Worm (Caenorhabditis elegans) whole organism, young adult: ENCODE data around the gene acl-8.

Source experiments
- B0261.1 ChIP-seq: sonication (generic microtip); optimal IDR thresholded peaks from 2 replicates; lab custom pipeline; 2016; ENCODE audit warnings: mild to moderate bottlenecking, missing genetic modification characterization, moderate library complexity, missing compliant biosample characterization
- B0336.3 ChIP-seq: fragments of 200-800 bp; sonication (Bioruptor generic); IDR thresholded peaks from 2 replicates; pipeline ENCODE4 v1.3.6; 2022; ENCODE audit warnings: missing genetic modification characterization, missing compliant biosample characterization
- D2030.7 ChIP-seq: fragments of 200-800 bp; sonication (Bioruptor generic); IDR thresholded peaks from 2 replicates; pipeline ENCODE4 v1.3.6; 2022; ENCODE audit warnings: missing genetic modification reagents, missing genetic modification characterization, missing compliant biosample characterization
- F33H1.4 ChIP-seq: fragments of 200-800 bp; sonication (Bioruptor generic); IDR thresholded peaks from 2 replicates; pipeline ENCODE4 v1.3.6; 2022; ENCODE audit warnings: missing genetic modification reagents, missing genetic modification characterization, missing compliant biosample characterization
- F49E8.2 ChIP-seq: sonication (generic microtip); optimal IDR thresholded peaks from 3 replicates; lab custom pipeline; 2017; ENCODE audit warnings: missing genetic modification characterization, mild to moderate bottlenecking, missing compliant biosample characterization, antibody characterized with exemption, moderate library complexity; ENCODE audit not compliant: insufficient read depth
- F55B11.4 ChIP-seq: sonication (generic microtip); optimal IDR thresholded peaks from 2 replicates; lab custom pipeline; 2016; ENCODE audit warnings: missing compliant biosample characterization, missing genetic modification characterization, borderline replicate concordance; ENCODE audit not compliant: insufficient read depth
- K11D2.4 ChIP-seq: fragments of 200-800 bp; sonication (Bioruptor generic); IDR thresholded peaks from 2 replicates; pipeline ENCODE4 v1.3.6; 2022; ENCODE audit warnings: missing genetic modification reagents, missing genetic modification characterization, missing compliant biosample characterization
- T26A5.8 ChIP-seq: sonication (generic microtip); optimal IDR thresholded peaks from 2 replicates; lab custom pipeline; 2016; ENCODE audit warnings: missing genetic modification characterization, missing compliant biosample characterization
- Y53F4B.3 ChIP-seq: fragments of 200-800 bp; sonication (Bioruptor generic); IDR thresholded peaks from 2 replicates; pipeline ENCODE4 v1.3.6; 2022; ENCODE audit warnings: missing genetic modification reagents, missing genetic modification characterization, missing compliant biosample characterization
- Y79H2A.3 ChIP-seq: fragments of 200-800 bp; sonication (Bioruptor generic); conservative IDR thresholded peaks from 2 replicates; pipeline ENCODE4 v1.3.6; 2022; ENCODE audit warnings: missing genetic modification reagents, missing genetic modification characterization, missing compliant biosample characterization
- Y95B8A.8 ChIP-seq: fragments of 200-800 bp; sonication (Bioruptor generic); IDR thresholded peaks from 2 replicates; pipeline ENCODE4 v1.3.6; 2022; ENCODE audit warnings: missing genetic modification reagents, missing genetic modification characterization, missing compliant biosample characterization
- ama-1 ChIP-seq, 3 experiments: fragments of 150-350 bp in 1 of 3; sonication (generic microtip) in 2 of 3; optimal IDR thresholded peaks; 2 replicates each; lab custom pipeline; 2014 to 2018; ENCODE audit warnings: missing biosample characterization in 2 of 3, missing genetic modification characterization in 2 of 3, missing genetic modification reagents in 2 of 3
- aptf-2 ChIP-seq: fragments of 200-800 bp; sonication (Bioruptor generic); conservative IDR thresholded peaks from 2 replicates; pipeline ENCODE4 v1.3.6; 2022; ENCODE audit warnings: missing genetic modification reagents, missing genetic modification characterization, missing compliant biosample characterization
- attf-3 ChIP-seq: fragments of 200-800 bp; sonication (Bioruptor generic); conservative IDR thresholded peaks from 2 replicates; pipeline ENCODE4 v1.3.6; 2022; ENCODE audit warnings: missing genetic modification reagents, missing genetic modification characterization, missing compliant biosample characterization
- attf-5 ChIP-seq: fragments of 200-800 bp; sonication (Bioruptor generic); optimal IDR thresholded peaks from 2 replicates; lab custom pipeline; 2018; ENCODE audit warnings: mild to moderate bottlenecking, missing genetic modification characterization, missing compliant biosample characterization
- ccch-3 ChIP-seq: fragments of 200-800 bp; sonication (Bioruptor generic); optimal IDR thresholded peaks from 2 replicates; lab custom pipeline; 2018; ENCODE audit warnings: mild to moderate bottlenecking, missing genetic modification characterization, missing compliant biosample characterization
- ceh-27 ChIP-seq: fragments of 200-800 bp; sonication (Bioruptor generic); optimal IDR thresholded peaks from 2 replicates; lab custom pipeline; 2018; ENCODE audit warnings: mild to moderate bottlenecking, missing genetic modification characterization, moderate library complexity, missing compliant biosample characterization
- ceh-40 ChIP-seq: fragments of 200-800 bp; sonication (Bioruptor generic); IDR thresholded peaks from 2 replicates; pipeline ENCODE4 v1.3.6; 2022; ENCODE audit warnings: missing genetic modification characterization, missing compliant biosample characterization
- ceh-58 ChIP-seq: fragments of 200-800 bp; sonication (Bioruptor generic); IDR thresholded peaks from 2 replicates; pipeline ENCODE4 v1.3.6; 2022; ENCODE audit warnings: missing genetic modification characterization, missing compliant biosample characterization
- die-1 ChIP-seq: sonication (generic microtip); optimal IDR thresholded peaks from 2 replicates; lab custom pipeline; 2016; ENCODE audit warnings: missing genotype, mild to moderate bottlenecking, missing genetic modification characterization, missing compliant biosample characterization
- dpff-1 ChIP-seq: sonication (generic microtip); optimal IDR thresholded peaks from 2 replicates; lab custom pipeline; 2017; ENCODE audit warnings: mild to moderate bottlenecking, missing genetic modification characterization, missing compliant biosample characterization
- egrh-3 ChIP-seq: fragments of 200-800 bp; sonication (Bioruptor generic); IDR thresholded peaks from 2 replicates; pipeline ENCODE4 v1.3.6; 2022; ENCODE audit warnings: missing genetic modification reagents, missing genetic modification characterization, missing compliant biosample characterization
- ets-4 ChIP-seq: fragments of 200-800 bp; sonication (Bioruptor generic); optimal IDR thresholded peaks from 2 replicates; lab custom pipeline; 2018; ENCODE audit warnings: mild to moderate bottlenecking, missing genetic modification characterization, missing compliant biosample characterization
- fkh-3 ChIP-seq: sonication (generic microtip); optimal IDR thresholded peaks from 2 replicates; lab custom pipeline; 2016; ENCODE audit warnings: mild to moderate bottlenecking, missing genetic modification characterization, missing compliant biosample characterization
- gei-17 ChIP-seq: fragments of 200-800 bp; sonication (Bioruptor generic); optimal IDR thresholded peaks from 2 replicates; lab custom pipeline; 2018; ENCODE audit warnings: mild to moderate bottlenecking, missing genetic modification characterization, missing compliant biosample characterization
- him-1 ChIP-seq: sonication (generic microtip); optimal IDR thresholded peaks from 2 replicates; lab custom pipeline; 2016; ENCODE audit warnings: missing genotype, missing genetic modification reagents, missing genetic modification characterization, missing compliant biosample characterization
- hlh-12 ChIP-seq: sonication (generic microtip); optimal IDR thresholded peaks from 2 replicates; lab custom pipeline; 2016; ENCODE audit warnings: missing genetic modification characterization, missing compliant biosample characterization
- hrde-1 ChIP-seq: sonication (generic microtip); optimal IDR thresholded peaks from 2 replicates; lab custom pipeline; 2016; ENCODE audit warnings: missing genetic modification characterization, mild to moderate bottlenecking, missing compliant biosample characterization, moderate library complexity, missing genotype, missing genetic modification reagents, borderline replicate concordance
- lag-1 ChIP-seq: fragments of 200-800 bp; sonication (Bioruptor generic); IDR thresholded peaks from 2 replicates; pipeline ENCODE4 v1.3.6; 2022; ENCODE audit warnings: missing genetic modification reagents, missing genetic modification characterization, missing compliant biosample characterization
- let-526 ChIP-seq: fragments of 200-800 bp; sonication (Bioruptor generic); IDR thresholded peaks from 2 replicates; pipeline ENCODE4 v1.3.6; 2022; ENCODE audit warnings: missing genetic modification reagents, missing genetic modification characterization, missing compliant biosample characterization
- let-607 ChIP-seq, 2 experiments: fragments of 200-800 bp in 1 of 2; sonication (Bioruptor generic) in 1 of 2; sonication (generic microtip) in 1 of 2; optimal IDR thresholded peaks; 2 replicates each; lab custom pipeline; 2016 to 2018; ENCODE audit warnings: mild to moderate bottlenecking in 2 of 2, missing compliant biosample characterization in 2 of 2, missing genetic modification characterization in 2 of 2, moderate library complexity in 2 of 2, missing genotype in 1 of 2
- madf-10 ChIP-seq: sonication (generic microtip); optimal IDR thresholded peaks from 2 replicates; lab custom pipeline; 2016; ENCODE audit warnings: mild to moderate bottlenecking, missing genetic modification characterization, missing compliant biosample characterization
- nfya-1 ChIP-seq: sonication (generic microtip); optimal IDR thresholded peaks from 2 replicates; lab custom pipeline; 2017; ENCODE audit warnings: antibody characterized with exemption, missing compliant biosample characterization, missing genetic modification characterization, borderline replicate concordance; ENCODE audit not compliant: insufficient read depth
- nhr-120 ChIP-seq: fragments of 200-800 bp; sonication (Bioruptor generic); IDR thresholded peaks from 2 replicates; pipeline ENCODE4 v1.3.6; 2022; ENCODE audit warnings: missing genetic modification characterization, missing compliant biosample characterization
- nhr-27 ChIP-seq: fragments of 200-800 bp; sonication (Bioruptor generic); optimal IDR thresholded peaks from 2 replicates; lab custom pipeline; 2018; ENCODE audit warnings: mild to moderate bottlenecking, missing genetic modification characterization, moderate library complexity, missing compliant biosample characterization
- nhr-80 ChIP-seq: sonication (generic microtip); optimal IDR thresholded peaks from 2 replicates; lab custom pipeline; 2016; ENCODE audit warnings: missing genetic modification characterization, missing compliant biosample characterization
- nhr-90 ChIP-seq: sonication (generic microtip); optimal IDR thresholded peaks from 2 replicates; lab custom pipeline; 2016; ENCODE audit warnings: missing genotype, mild to moderate bottlenecking, missing genetic modification characterization, missing compliant biosample characterization
- pbrm-1 ChIP-seq: fragments of 200-800 bp; sonication (Bioruptor generic); IDR thresholded peaks from 2 replicates; pipeline ENCODE4 v1.3.6; 2022; ENCODE audit warnings: missing genetic modification reagents, missing genetic modification characterization, missing compliant biosample characterization
- pha-4 ChIP-seq: fragments of 150-350 bp; sonication (generic microtip); optimal IDR thresholded peaks from 2 replicates; lab custom pipeline; 2014; ENCODE audit warnings: missing biosample characterization, missing genetic modification reagents, missing genetic modification characterization
- rcor-1 ChIP-seq: fragments of 200-800 bp; sonication (Bioruptor generic); IDR thresholded peaks from 2 replicates; pipeline ENCODE4 v1.3.6; 2022; ENCODE audit warnings: missing genetic modification reagents, missing genetic modification characterization, missing compliant biosample characterization
- snpc-1.3 ChIP-seq: sonication (generic microtip); optimal IDR thresholded peaks from 2 replicates; lab custom pipeline; 2017; ENCODE audit warnings: missing genetic modification characterization, mild to moderate bottlenecking, missing compliant biosample characterization, antibody characterized with exemption, moderate library complexity, missing genotype, missing genetic modification reagents; ENCODE audit not compliant: insufficient read depth
- sptf-2 ChIP-seq: fragments of 200-800 bp; sonication (Bioruptor generic); optimal IDR thresholded peaks from 2 replicates; lab custom pipeline; 2018; ENCODE audit warnings: mild to moderate bottlenecking, missing genetic modification characterization, missing compliant biosample characterization
- tbp1 ChIP-seq: fragments of 200-800 bp; sonication (Bioruptor generic); optimal IDR thresholded peaks from 2 replicates; lab custom pipeline; 2018; ENCODE audit warnings: mild to moderate bottlenecking, missing genetic modification characterization, missing compliant biosample characterization
- zfh-2 ChIP-seq: fragments of 200-800 bp; sonication (Bioruptor generic); conservative IDR thresholded peaks from 2 replicates; pipeline ENCODE4 v1.3.6; 2022; ENCODE audit warnings: missing genetic modification reagents, missing genetic modification characterization, missing compliant biosample characterization
- ztf-18 ChIP-seq: sonication (generic microtip); optimal IDR thresholded peaks from 2 replicates; lab custom pipeline; 2016; ENCODE audit warnings: missing genotype, mild to moderate bottlenecking, missing genetic modification characterization, missing compliant biosample characterization
- ztf-26 ChIP-seq: sonication (generic microtip); optimal IDR thresholded peaks from 2 replicates; lab custom pipeline; 2017; ENCODE audit warnings: missing genetic modification characterization, missing compliant biosample characterization
- ztf-28 ChIP-seq: fragments of 200-800 bp; sonication (Bioruptor generic); IDR thresholded peaks from 2 replicates; pipeline ENCODE4 v1.3.6; 2022; ENCODE audit warnings: missing genetic modification reagents, missing genetic modification characterization, missing compliant biosample characterization
- ztf-6 ChIP-seq: fragments of 200-800 bp; sonication (Bioruptor generic); IDR thresholded peaks from 2 replicates; pipeline ENCODE4 v1.3.6; 2022; ENCODE audit warnings: missing genetic modification reagents, missing genetic modification characterization, missing compliant biosample characterization

Gene acl-8

DNA sequence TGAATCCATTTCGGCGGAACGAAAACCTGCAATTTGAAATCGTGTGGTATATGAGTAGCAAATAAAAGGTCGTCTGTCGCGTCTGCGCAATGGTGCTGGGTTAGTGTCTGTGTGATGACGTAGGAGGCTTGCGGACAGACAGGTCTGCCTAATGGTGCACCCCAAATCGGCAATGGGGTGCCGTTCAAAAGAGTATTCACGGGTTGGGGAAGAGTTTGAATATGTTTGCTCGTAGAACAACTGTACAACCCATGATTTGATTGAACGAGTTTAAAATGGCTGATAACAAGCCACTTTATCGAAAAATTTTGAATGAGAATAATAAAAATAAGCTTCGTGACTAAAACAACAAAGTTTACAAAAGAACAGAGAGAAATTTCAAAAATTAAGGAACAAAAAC, 24.7 kb upstream of the acl-8 start, which contains the start of gene T05H4.11 (continued):
- TF ChIP-seq attf-5 (GFP tag; lab: Kevin White, UChicago) (no peak), pbrm-1 (GFP tag; lab: Robert Waterston, UW) (peak; percentile 43; the same call in 1 of the 2 replicates), zfh-2 (no peak), him-1 (tag; lab: Kevin White, UChicago) (no peak), egrh-3 (GFP tag; lab: Robert Waterston, UW) (no peak), pha-4 (tag; lab: Kevin White, UChicago) (no peak), Y53F4B.3 (no peak), nhr-27 (tag; lab: Kevin White, UChicago) (no peak), Y95B8A.8 (GFP tag; lab: Robert Waterston, UW) (no peak), ccch-3 (GFP tag; lab: Kevin White, UChicago) (no peak), ets-4 (GFP tag; lab: Kevin White, UChicago) (peak; percentile 24), ceh-27 (GFP tag; lab: Kevin White, UChicago) (no peak), ama-1 (optimal IDR thresholded peaks at IDR 0.05; lab: Kevin White, UChicago) (peak; percentile 13), ama-1 (GFP tag; optimal IDR thresholded peaks at IDR 0.05; lab: Kevin White, UChicago) (no peak), ztf-26 (tag; lab: Kevin White, UChicago) (no peak), snpc-1.3 (tag; lab: Kevin White, UChicago) (no peak), tbp1 (GFP tag; lab: Kevin White, UChicago) (no peak), ceh-40 (GFP tag; lab: Robert Waterston, UW) (no peak), let-526 (GFP tag; lab: Robert Waterston, UW) (no peak), F49E8.2 (tag; lab: Kevin White, UChicago) (no peak), ceh-58 (no peak), gei-17 (no peak), B0336.3 (GFP tag; lab: Robert Waterston, UW) (peak; percentile 60), B0261.1 (tag; lab: Kevin White, UChicago) (no peak), ztf-28 (no peak), aptf-2 (GFP tag; lab: Robert Waterston, UW) (no peak), ztf-18 (tag; lab: Kevin White, UChicago) (no peak), nhr-120 (GFP tag; lab: Robert Waterston, UW) (no peak), T26A5.8 (no peak), nhr-80 (tag; lab: Kevin White, UChicago) (peak; percentile 16), nfya-1 (tag; lab: Kevin White, UChicago) (no peak), ztf-6 (GFP tag; lab: Robert Waterston, UW) (no peak), let-607 (tag; optimal IDR thresholded peaks at IDR 0.05; lab: Kevin White, UChicago) (no peak), madf-10 (tag; lab: Kevin White, UChicago) (no peak), die-1 (no peak), F55B11.4 (no peak), D2030.7 (GFP tag; lab: Robert Waterston, UW) (no peak), dpff-1 (tag; lab: Kevin White, UChicago) (no peak), K11D2.4 (no peak), fkh-3 (tag; lab: Kevin White, UChicago) (no peak), F33H1.4 (GFP tag; lab: Robert Waterston, UW) (no peak), lag-1 (GFP tag; lab: Robert Waterston, UW) (0 out of 2 replicates have a peak, but pooled peaks have one; percentile 34), hlh-12 (tag; lab: Kevin White, UChicago) (no peak), attf-3 (no peak), hrde-1 (tag; lab: Kevin White, UChicago) (no peak), sptf-2 (GFP tag; lab: Kevin White, UChicago) (no peak), rcor-1 (GFP tag; lab: Robert Waterston, UW) (no peak), Y79H2A.3 (no peak), nhr-90 (tag; lab: Kevin White, UChicago) (no peak)
